Worm (Caenorhabditis elegans) whole organism, early embryonic: Measurements from ENCODE around the gene T21E8.6.

ENCODE experiments used
- B0310.2 ChIP-seq: sonication (generic microtip); optimal IDR thresholded peaks from 2 replicates; lab custom pipeline; 2016; ENCODE audit warnings: mild to moderate bottlenecking, missing genetic modification characterization, missing compliant biosample characterization
- F13C5.2 ChIP-seq: sonication (generic microtip); optimal IDR thresholded peaks from 2 replicates; lab custom pipeline; 2017; ENCODE audit warnings: mild to moderate bottlenecking, missing genetic modification characterization, inconsistent platforms, missing compliant biosample characterization
- aly-1 ChIP-seq: sonication (generic microtip); optimal IDR thresholded peaks from 2 replicates; lab custom pipeline; 2016; ENCODE audit warnings: missing genetic modification characterization, missing compliant biosample characterization
- ama-1 ChIP-seq: fragments of 150-350 bp; optimal IDR thresholded peaks from 2 replicates; lab custom pipeline; 2014
- ceh-13 ChIP-seq: fragments of 200-800 bp; sonication (Bioruptor generic); optimal IDR thresholded peaks from 2 replicates; lab custom pipeline; 2018; ENCODE audit warnings: mild to moderate bottlenecking, missing genetic modification characterization, missing compliant biosample characterization
- ceh-36 ChIP-seq: sonication (generic microtip); optimal IDR thresholded peaks from 2 replicates; lab custom pipeline; 2016; ENCODE audit warnings: missing genetic modification characterization, inconsistent platforms, missing compliant biosample characterization
- ets-7 ChIP-seq: sonication (generic microtip); optimal IDR thresholded peaks from 2 replicates; lab custom pipeline; 2016; ENCODE audit warnings: missing genotype, missing genetic modification characterization, missing compliant biosample characterization
- flt-1 ChIP-seq: fragments of 200-800 bp; sonication (Bioruptor generic); IDR thresholded peaks from 2 replicates; pipeline ENCODE4 v1.3.6; 2022; ENCODE audit warnings: missing genetic modification characterization, missing compliant biosample characterization
- hmbx-1 ChIP-seq: sonication (generic microtip); optimal IDR thresholded peaks from 2 replicates; lab custom pipeline; 2016; ENCODE audit warnings: mild to moderate bottlenecking, missing genetic modification characterization, missing compliant biosample characterization
- hmg-4 ChIP-seq: fragments of 200-800 bp; sonication (Bioruptor generic); optimal IDR thresholded peaks from 2 replicates; lab custom pipeline; 2018; ENCODE audit warnings: mild to moderate bottlenecking, missing genetic modification characterization, missing compliant biosample characterization
- hnd-1 ChIP-seq: sonication (generic microtip); optimal IDR thresholded peaks from 2 replicates; lab custom pipeline; 2016; ENCODE audit warnings: missing genetic modification characterization, missing compliant biosample characterization
- pes-1 ChIP-seq: fragments of 200-800 bp; sonication (Bioruptor generic); IDR thresholded peaks from 2 replicates; pipeline ENCODE4 v1.3.6; 2022; ENCODE audit warnings: missing genetic modification reagents, missing genetic modification characterization, missing compliant biosample characterization
- scrt-1 ChIP-seq: fragments of 200-800 bp; sonication (Bioruptor generic); IDR thresholded peaks from 2 replicates; pipeline ENCODE4 v1.3.6; 2022; ENCODE audit warnings: missing genetic modification characterization, missing compliant biosample characterization
- sea-1 ChIP-seq: fragments of 200-800 bp; sonication (Bioruptor generic); conservative IDR thresholded peaks from 2 replicates; pipeline ENCODE4 v1.3.6; 2022; ENCODE audit warnings: missing genetic modification characterization, missing compliant biosample characterization
- tbx-11 ChIP-seq: fragments of 200-800 bp; sonication (Bioruptor generic); IDR thresholded peaks from 2 replicates; pipeline ENCODE4 v1.3.6; 2022; ENCODE audit warnings: missing genetic modification characterization, missing compliant biosample characterization
- tbx-37 ChIP-seq: fragments of 200-800 bp; sonication (Bioruptor generic); conservative IDR thresholded peaks from 2 replicates; pipeline ENCODE4 v1.3.6; 2022; ENCODE audit warnings: missing genetic modification reagents, missing genetic modification characterization, missing compliant biosample characterization
- tra-4 ChIP-seq: sonication (generic microtip); optimal IDR thresholded peaks from 2 replicates; lab custom pipeline; 2017; ENCODE audit warnings: missing genetic modification characterization, missing compliant biosample characterization

T21E8.6 gene

ce11 chrX:10881984-10882383 lies at the start of gene T21E8.6:
Gene T21E8.6 (plus strand): TSS chrX:10882284.
- TF ChIP-seq scrt-1 (GFP tag; lab: Robert Waterston, UW): no peak
- no peak for TF ChIP-seq hmg-4
- TF ChIP-seq hnd-1 (tag; lab: Kevin White, UChicago): no peak
- TF ChIP-seq tbx-37 (GFP tag; lab: Robert Waterston, UW): no peak
- TF ChIP-seq tbx-11 (GFP tag; lab: Robert Waterston, UW): no peak
- TF ChIP-seq ama-1 (lab: Kevin White, UChicago): no peak
- no peak for TF ChIP-seq ets-7 (tag; lab: Kevin White, UChicago)
- no peak for TF ChIP-seq aly-1 (tag; lab: Kevin White, UChicago)
- no peak for TF ChIP-seq flt-1 (GFP tag; lab: Robert Waterston, UW)
- TF ChIP-seq ceh-13: no peak
- no peak for TF ChIP-seq pes-1 (GFP tag; lab: Robert Waterston, UW)

ce11 chrX:10834568-10834967 lies 47.5 kb upstream of the T21E8.6 start:
- TF ChIP-seq tra-4 (tag; lab: Kevin White, UChicago) (no peak), hnd-1 (tag; lab: Kevin White, UChicago) (no peak), scrt-1 (GFP tag; lab: Robert Waterston, UW) (no peak), B0310.2 (tag; lab: Kevin White, UChicago) (no peak), aly-1 (tag; lab: Kevin White, UChicago) (no peak), ets-7 (tag; lab: Kevin White, UChicago) (no peak), F13C5.2 (tag; lab: Kevin White, UChicago) (no peak), pes-1 (GFP tag; lab: Robert Waterston, UW) (no peak), hmg-4 (no peak), tbx-11 (GFP tag; lab: Robert Waterston, UW) (no peak), sea-1 (GFP tag; lab: Robert Waterston, UW) (no peak), ceh-36 (tag; lab: Kevin White, UChicago) (no peak), flt-1 (GFP tag; lab: Robert Waterston, UW) (no peak), tbx-37 (GFP tag; lab: Robert Waterston, UW) (no peak), ceh-13 (no peak), hmbx-1 (no peak), ama-1 (lab: Kevin White, UChicago) (no peak)

ce11 chrX:10837609-10838008 lies 44.5 kb upstream of the T21E8.6 start:
- no peak for TF ChIP-seq hmbx-1
- peak; percentile 26 for TF ChIP-seq ceh-36 (tag; lab: Kevin White, UChicago)

ce11 chrX:10838550-10838949 lies 43.5 kb upstream of the T21E8.6 start, which contains the start of gene plc-1:
Gene plc-1 (minus strand): TSS chrX:10838650.
- no peak for TF ChIP-seq tra-4 (tag; lab: Kevin White, UChicago)
- TF ChIP-seq F13C5.2 (tag; lab: Kevin White, UChicago): no peak
- TF ChIP-seq sea-1 (GFP tag; lab: Robert Waterston, UW): no peak
- no peak for TF ChIP-seq tbx-11 (GFP tag; lab: Robert Waterston, UW)
- no peak for TF ChIP-seq B0310.2 (tag; lab: Kevin White, UChicago)
- no peak for TF ChIP-seq ceh-36 (tag; lab: Kevin White, UChicago)
- TF ChIP-seq ets-7 (tag; lab: Kevin White, UChicago): no peak
- no peak for TF ChIP-seq scrt-1 (GFP tag; lab: Robert Waterston, UW)
- no peak for TF ChIP-seq ama-1 (lab: Kevin White, UChicago)
- TF ChIP-seq pes-1 (GFP tag; lab: Robert Waterston, UW): no peak
- TF ChIP-seq hmg-4: no peak
- no peak for TF ChIP-seq hmbx-1
- TF ChIP-seq hnd-1 (tag; lab: Kevin White, UChicago): no peak

ce11 chrX:10844137-10844536 lies 37.9 kb upstream of the T21E8.6 start:
- TF ChIP-seq pes-1 (GFP tag; lab: Robert Waterston, UW): 0 out of 2 replicates have a peak, but pooled peaks have one; percentile 35
- peak; percentile 43 for TF ChIP-seq ceh-36 (tag; lab: Kevin White, UChicago)
- TF ChIP-seq hnd-1 (tag; lab: Kevin White, UChicago): no peak

- TF ChIP-seq ceh-13 (no peak), flt-1 (GFP tag; lab: Robert Waterston, UW) (no peak), F13C5.2 (tag; lab: Kevin White, UChicago) (no peak), pes-1 (GFP tag; lab: Robert Waterston, UW) (no peak), sea-1 (GFP tag; lab: Robert Waterston, UW) (no peak), aly-1 (tag; lab: Kevin White, UChicago) (no peak), tra-4 (tag; lab: Kevin White, UChicago) (no peak), ceh-36 (tag; lab: Kevin White, UChicago) (peak; percentile 19)
Measured at ce11 chrX:10844602-10845354, 37.3 kb upstream of the T21E8.6 start, which contains the start of gene C05A9.2. Gene C05A9.2 (minus strand): TSS chrX:10844674.

- TF ChIP-seq aly-1 (tag; lab: Kevin White, UChicago) (no peak), scrt-1 (GFP tag; lab: Robert Waterston, UW) (no peak)
Measured at ce11 chrX:10846898-10847297, 35.2 kb upstream of the T21E8.6 start.

- TF ChIP-seq sea-1 (GFP tag; lab: Robert Waterston, UW) (no peak), ceh-13 (no peak), flt-1 (GFP tag; lab: Robert Waterston, UW) (no peak), aly-1 (tag; lab: Kevin White, UChicago) (no peak), hmg-4 (no peak), ceh-36 (tag; lab: Kevin White, UChicago) (no peak), ama-1 (lab: Kevin White, UChicago) (no peak), pes-1 (GFP tag; lab: Robert Waterston, UW) (no peak), F13C5.2 (tag; lab: Kevin White, UChicago) (no peak), scrt-1 (GFP tag; lab: Robert Waterston, UW) (no peak), tbx-37 (GFP tag; lab: Robert Waterston, UW) (no peak), B0310.2 (tag; lab: Kevin White, UChicago) (no peak), tra-4 (tag; lab: Kevin White, UChicago) (no peak), ets-7 (tag; lab: Kevin White, UChicago) (no peak), tbx-11 (GFP tag; lab: Robert Waterston, UW) (no peak), hnd-1 (tag; lab: Kevin White, UChicago) (no peak), hmbx-1 (no peak)
Measured at ce11 chrX:10851202-10851601, 30.9 kb upstream of the T21E8.6 start.
